Worm (Caenorhabditis elegans) whole organism, L1 larva: ENCODE data around the gene lpl-1.

Source experiments
- ceh-82 ChIP-seq, 3 experiments: fragments of 150-350 bp in 1 of 3; sonication (generic microtip) in 2 of 3; optimal IDR thresholded peaks; 2 replicates each; lab custom pipeline; 2014 to 2017; ENCODE audit warnings: missing biosample characterization in 3 of 3, missing genetic modification characterization in 3 of 3
- fkh-4 ChIP-seq: sonication (generic microtip); optimal IDR thresholded peaks from 2 replicates; lab custom pipeline; 2016; ENCODE audit warnings: missing compliant biosample characterization, missing genetic modification characterization, borderline replicate concordance
- lin-39 ChIP-seq: fragments of 150-350 bp; optimal IDR thresholded peaks from 2 replicates; lab custom pipeline; 2014; ENCODE audit warnings: missing biosample characterization, missing genetic modification reagents, missing genetic modification characterization
- pag-3 ChIP-seq: sonication (generic microtip); optimal IDR thresholded peaks from 2 replicates; lab custom pipeline; 2017; ENCODE audit warnings: missing genetic modification characterization, mild to moderate bottlenecking, missing compliant biosample characterization, antibody characterized with exemption, borderline replicate concordance; ENCODE audit not compliant: insufficient read depth
- snpc-4 ChIP-seq: fragments of 150-350 bp; optimal IDR thresholded peaks from 2 replicates; lab custom pipeline; 2014; ENCODE audit warnings: missing biosample characterization, missing genetic modification characterization
- unc-62 ChIP-seq: fragments of 150-350 bp; optimal IDR thresholded peaks from 2 replicates; lab custom pipeline; 2014; ENCODE audit warnings: missing biosample characterization, missing genetic modification reagents, missing genetic modification characterization
- ztf-11 ChIP-seq, 2 experiments: sonication (generic microtip); optimal IDR thresholded peaks; 2 replicates each; lab custom pipeline; 2016 to 2017; ENCODE audit warnings: missing genetic modification characterization in 2 of 2, missing biosample characterization in 1 of 2, missing compliant biosample characterization in 1 of 2

DNA sequence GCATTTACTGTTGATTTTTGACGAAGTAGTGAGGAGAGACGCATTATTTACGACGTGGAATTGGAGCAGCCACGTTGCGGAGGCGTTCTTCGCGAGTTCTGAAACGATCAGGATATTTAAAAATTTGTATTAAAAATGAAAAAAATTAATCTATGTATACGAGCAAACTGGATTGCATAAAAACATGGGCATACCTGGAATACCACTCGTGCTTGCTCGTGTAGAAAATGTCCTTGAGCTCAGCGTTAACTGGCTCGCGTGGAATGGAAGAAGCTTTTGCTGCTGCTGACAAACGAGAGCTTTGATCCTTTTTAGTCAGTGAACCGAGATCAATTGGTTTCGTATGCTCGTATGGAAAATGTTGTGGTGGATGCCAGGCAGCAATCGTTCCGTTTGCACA lies at the start of gene lpl-1:
- TF ChIP-seq snpc-4 (tag; lab: Kevin White, UChicago) (no peak), lin-39 (tag; lab: Kevin White, UChicago) (no peak), ceh-82 (tag; optimal IDR thresholded peaks at IDR 0.05; lab: Kevin White, UChicago) (no peak), unc-62 (GFP tag; lab: Kevin White, UChicago) (no peak), ztf-11 (tag; optimal IDR thresholded peaks at IDR 0.05; lab: Kevin White, UChicago) (no peak), fkh-4 (tag; lab: Kevin White, UChicago) (no peak), pag-3 (tag; lab: Kevin White, UChicago) (no peak)
